Worm (Caenorhabditis elegans): ENCODE results near the gene elpc-2.
A peak's percentile ranks its signal among the peaks of the same experiment; 100 is the strongest.

elpc-2 gene

DNA sequence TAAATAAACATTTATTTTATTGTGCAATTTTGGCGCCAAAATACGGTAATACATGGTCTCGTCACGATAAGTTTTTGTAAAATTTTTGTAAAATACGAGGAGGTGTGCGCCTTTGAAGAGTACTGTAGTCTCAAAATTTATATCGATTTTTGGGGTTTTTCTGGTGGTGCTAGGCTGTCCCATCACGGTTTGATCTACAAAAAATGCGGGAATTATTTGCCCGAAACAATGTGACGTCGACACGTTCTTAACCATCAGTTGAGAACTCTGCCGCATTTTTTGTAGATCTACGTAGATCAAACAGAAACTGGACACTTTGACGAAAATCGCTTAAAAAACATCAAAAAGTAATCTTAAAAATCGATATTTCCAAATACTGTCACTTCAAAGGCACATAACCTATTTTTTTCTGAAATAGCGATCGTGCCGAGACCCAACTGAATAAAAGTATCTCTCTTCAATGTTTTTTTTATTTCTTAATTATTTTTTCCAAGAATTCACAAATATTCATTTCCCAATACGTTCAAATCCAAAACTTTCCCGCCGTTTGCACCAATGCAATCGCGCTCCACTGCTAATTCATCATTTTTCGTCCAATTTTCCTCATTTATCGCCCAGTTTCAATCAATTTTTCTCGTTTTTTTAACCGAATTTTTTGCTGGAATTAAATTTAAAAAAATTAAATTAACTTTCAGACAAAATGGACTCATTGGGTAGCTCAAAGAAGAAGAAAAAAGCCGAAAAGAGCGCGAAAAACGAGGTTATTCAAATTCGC is 47.4 kb upstream of the elpc-2 start, which contains the start of gene pqn-80 (continued):
- TF ChIP-seq lin-15B (tag; optimal IDR thresholded peaks at IDR 0.05) (peak; percentile 32), unc-130 (tag; optimal IDR thresholded peaks at IDR 0.05) (peak; percentile 67), lsy-2 (tag; optimal IDR thresholded peaks at IDR 0.05) (peak; percentile 69 to 85), fkh-4 (tag; optimal IDR thresholded peaks at IDR 0.05; ENCODE audit: borderline replicate concordance) (peak; percentile 16), lin-13 (GFP tag; optimal IDR thresholded peaks at IDR 0.05) (peak; percentile 6), ceh-63 (GFP tag; optimal IDR thresholded peaks at IDR 0.05) (no peak), alr-1 (tag; optimal IDR thresholded peaks at IDR 0.05; ENCODE audit: borderline replicate concordance) (no peak), nhr-12 (tag; optimal IDR thresholded peaks at IDR 0.05) (no peak), C34B4.2 (tag; optimal IDR thresholded peaks at IDR 0.05) (no peak), nhr-71 (tag; optimal IDR thresholded peaks at IDR 0.05) (peak; percentile 80), unc-62 (GFP tag; optimal IDR thresholded peaks at IDR 0.05) (no peak), ztf-4 (tag; optimal IDR thresholded peaks at IDR 0.05) (peak; percentile 23), nhr-19 (GFP tag; conservative IDR thresholded peaks at IDR 0.05) (0 out of 2 replicates have a peak, but pooled peaks have one; percentile 24), unc-98 (GFP tag; IDR thresholded peaks at IDR 0.05) (no peak), jun-1 (tag; optimal IDR thresholded peaks at IDR 0.05) (peak; percentile 8), grh-1 (GFP tag; IDR thresholded peaks at IDR 0.05) (no peak), elt-3 (tag; optimal IDR thresholded peaks at IDR 0.05) (no peak), lin-39 (tag; optimal IDR thresholded peaks at IDR 0.05) (peak; percentile 48), pqm-1 (tag; optimal IDR thresholded peaks at IDR 0.05) (no peak), nhr-237 (tag; optimal IDR thresholded peaks at IDR 0.05) (no peak), aly-2 (tag; optimal IDR thresholded peaks at IDR 0.05) (peak; percentile 32), skn-1 (tag; optimal IDR thresholded peaks at IDR 0.05) (peak; percentile 36), nhr-11 (tag; optimal IDR thresholded peaks at IDR 0.05) (no peak), F16B12.6 (tag; optimal IDR thresholded peaks at IDR 0.05) (peak; percentile 42), Y116A8C.19 (tag; optimal IDR thresholded peaks at IDR 0.05; ENCODE audit: borderline replicate concordance) (no peak), egl-13 (tag; optimal IDR thresholded peaks at IDR 0.05) (peak; percentile 21), nhr-76 (tag; optimal IDR thresholded peaks at IDR 0.05) (no peak), sup-37 (GFP tag; optimal IDR thresholded peaks at IDR 0.05) (no peak), xbp-1 (tag; optimal IDR thresholded peaks at IDR 0.05) (peak; percentile 42), ztf-11 (tag; optimal IDR thresholded peaks at IDR 0.05) (no peak), snpc-4 (tag; optimal IDR thresholded peaks at IDR 0.05) (no peak), lir-3 (tag; optimal IDR thresholded peaks at IDR 0.05; ENCODE audit: poor library complexity) (no peak), nhr-28 (tag; optimal IDR thresholded peaks at IDR 0.05) (no peak), tbx-2 (tag; optimal IDR thresholded peaks at IDR 0.05) (peak; percentile 62), vab-15 (tag; optimal IDR thresholded peaks at IDR 0.05) (no peak), ets-5 (GFP tag; IDR thresholded peaks at IDR 0.05) (no peak), ceh-8 (GFP tag; optimal IDR thresholded peaks at IDR 0.05) (no peak), sptf-1 (tag; optimal IDR thresholded peaks at IDR 0.05) (no peak), isw-1 (GFP tag; IDR thresholded peaks at IDR 0.05) (no peak), ceh-88 (GFP tag; IDR thresholded peaks at IDR 0.05) (no peak), zag-1 (tag; optimal IDR thresholded peaks at IDR 0.05) (no peak), mep-1 (tag; optimal IDR thresholded peaks at IDR 0.05) (peak; percentile 65), hpl-2 (GFP tag; optimal IDR thresholded peaks at IDR 0.05) (no peak), mef-2 (tag; optimal IDR thresholded peaks at IDR 0.05) (no peak), fkh-10 (GFP tag; optimal IDR thresholded peaks at IDR 0.05) (no peak), nhr-77 (tag; optimal IDR thresholded peaks at IDR 0.05) (peak; percentile 1), elt-2 (tag; optimal IDR thresholded peaks at IDR 0.05) (no peak)

All from whole organism, L1 larva.